Fruit fly (Drosophila melanogaster): Measurements from ENCODE around the gene cno.
A peak's percentile ranks its signal among the peaks of the same experiment; 100 is the strongest.

cno gene

dm6 chr3R:5211901-5212758 is 5.1 kb downstream of the cno start:
- TF ChIP-seq acj6 (GFP tag; optimal IDR thresholded peaks at IDR 0.05) (peak; percentile 41), cyc (GFP tag; optimal IDR thresholded peaks at IDR 0.05) (no peak), CG3919 (GFP tag; optimal IDR thresholded peaks at IDR 0.05) (peak; percentile 65), dac (GFP tag; optimal IDR thresholded peaks at IDR 0.05) (no peak), spab (GFP tag; optimal IDR thresholded peaks at IDR 0.05) (peak; percentile 49), Eip75B (GFP tag; optimal IDR thresholded peaks at IDR 0.05) (peak; percentile 71), CG11762 (GFP tag; optimal IDR thresholded peaks at IDR 0.05; ENCODE audit: insufficient read depth) (peak; percentile 18), vri (GFP tag; optimal IDR thresholded peaks at IDR 0.05) (no peak), OdsH (GFP tag; optimal IDR thresholded peaks at IDR 0.05) (peak; percentile 49), Smox (GFP tag; optimal IDR thresholded peaks at IDR 0.05) (no peak), Sox102F (GFP tag; optimal IDR thresholded peaks at IDR 0.05) (no peak), CG16779 (tag; optimal IDR thresholded peaks at IDR 0.05) (peak; percentile 18), salr (GFP tag; optimal IDR thresholded peaks at IDR 0.05) (peak in 1 of 2 experiments; percentile 20), CG34406 (GFP tag; optimal IDR thresholded peaks at IDR 0.05) (peak; percentile 9), CG6854 (GFP tag; optimal IDR thresholded peaks at IDR 0.05) (no peak), esn (GFP tag; optimal IDR thresholded peaks at IDR 0.05) (peak; percentile 37), Eip78C (GFP tag) (peak; percentile 73), CG31627 (GFP tag; optimal IDR thresholded peaks at IDR 0.05) (peak; percentile 26), CG10631 (GFP tag; optimal IDR thresholded peaks at IDR 0.05) (peak; percentile 50), CG15336 (GFP tag; IDR thresholded peaks at IDR 0.05) (0 out of 2 replicates have a peak, but pooled peaks have one; percentile 35), CG1621 (tag; optimal IDR thresholded peaks at IDR 0.05) (peak; percentile 36), fd59A (GFP tag; optimal IDR thresholded peaks at IDR 0.05) (peak; percentile 56), Hr38 (GFP tag; optimal IDR thresholded peaks at IDR 0.05) (no peak), Hr39 (GFP tag; optimal IDR thresholded peaks at IDR 0.05) (peak; percentile 2), Ets21C (GFP tag; optimal IDR thresholded peaks at IDR 0.05) (no peak), Met (GFP tag; optimal IDR thresholded peaks at IDR 0.05) (peak; percentile 26), CG7368 (GFP tag; optimal IDR thresholded peaks at IDR 0.05) (no peak), achi (GFP tag; optimal IDR thresholded peaks at IDR 0.05) (peak; percentile 43), CG4318 (GFP tag; optimal IDR thresholded peaks at IDR 0.05) (no peak), CG6792 (GFP tag; optimal IDR thresholded peaks at IDR 0.05) (peak; percentile 25), lz (GFP tag; optimal IDR thresholded peaks at IDR 0.05) (peak; percentile 13), Blimp-1 (GFP tag; optimal IDR thresholded peaks at IDR 0.05) (no peak), CG11294 (GFP tag; IDR thresholded peaks at IDR 0.05) (no peak), CG8319 (GFP tag; optimal IDR thresholded peaks at IDR 0.05) (no peak), topi (GFP tag; optimal IDR thresholded peaks at IDR 0.05) (peak; percentile 23), CG32006 (GFP tag; optimal IDR thresholded peaks at IDR 0.05) (peak; percentile 52), CG6163 (GFP tag; IDR thresholded peaks at IDR 0.05) (peak; percentile 28; the same call in 1 of the 3 replicates), Lpt (GFP tag; optimal IDR thresholded peaks at IDR 0.05) (no peak), Sox15 (GFP tag; optimal IDR thresholded peaks at IDR 0.05) (no peak), ss (GFP tag; optimal IDR thresholded peaks at IDR 0.05) (peak; percentile 65 to 69), CG6276 (GFP tag; optimal IDR thresholded peaks at IDR 0.05) (peak; percentile 23), eg (GFP tag; IDR thresholded peaks at IDR 0.05) (no peak), CG11902 (GFP tag; optimal IDR thresholded peaks at IDR 0.05) (no peak), fkh (GFP tag; optimal IDR thresholded peaks at IDR 0.05) (no peak), CG9139 (GFP tag; optimal IDR thresholded peaks at IDR 0.05) (peak; percentile 18), CG8632 (GFP tag; optimal IDR thresholded peaks at IDR 0.05) (peak; percentile 27), CG6808 (GFP tag; optimal IDR thresholded peaks at IDR 0.05) (peak; percentile 72), Sox14 (GFP tag; optimal IDR thresholded peaks at IDR 0.05) (peak; percentile 65), Gug (GFP tag; IDR thresholded peaks at IDR 0.05) (0 out of 2 replicates have a peak, but pooled peaks have one; percentile 16), CG8119 (GFP tag; IDR thresholded peaks at IDR 0.05) (0 out of 3 replicates have a peak, but pooled peaks have one; percentile 39)
